Worm (Caenorhabditis elegans) whole organism, young adult: Measurements from ENCODE around the gene oga-1.

Experiments used
- T07F8.4 ChIP-seq: sonication (generic microtip); optimal IDR thresholded peaks from 2 replicates; lab custom pipeline; 2016; ENCODE audit warnings: mild to moderate bottlenecking, missing genetic modification characterization, moderate library complexity, missing compliant biosample characterization
- ceh-40 ChIP-seq: fragments of 200-800 bp; sonication (Bioruptor generic); IDR thresholded peaks from 2 replicates; pipeline ENCODE4 v1.3.6; 2022; ENCODE audit warnings: missing genetic modification characterization, missing compliant biosample characterization
- rpc-1 ChIP-seq, 2 experiments: fragments of 150-350 bp in 1 of 2; sonication (generic microtip) in 1 of 2; optimal IDR thresholded peaks; 2 replicates each; lab custom pipeline; 2014 to 2018; ENCODE audit warnings: missing biosample characterization in 1 of 2, missing genetic modification characterization in 1 of 2, missing genetic modification reagents in 1 of 2, missing genotype in 1 of 2
- snpc-4 ChIP-seq, 5 experiments: fragments of 150-350 bp in 1 of 5; sonication (generic microtip) in 4 of 5; optimal IDR thresholded peaks; 2 replicates each; lab custom pipeline; 2014 to 2018; ENCODE audit warnings: missing genetic modification characterization in 5 of 5, missing biosample characterization in 3 of 5, antibody characterized with exemption in 2 of 5, mild to moderate bottlenecking in 2 of 5, missing compliant biosample characterization in 2 of 5, missing genotype in 2 of 5, moderate library complexity in 2 of 5, missing genetic modification reagents in 1 of 5
- ztf-18 ChIP-seq: sonication (generic microtip); optimal IDR thresholded peaks from 2 replicates; lab custom pipeline; 2016; ENCODE audit warnings: missing genotype, mild to moderate bottlenecking, missing genetic modification characterization, missing compliant biosample characterization

DNA sequence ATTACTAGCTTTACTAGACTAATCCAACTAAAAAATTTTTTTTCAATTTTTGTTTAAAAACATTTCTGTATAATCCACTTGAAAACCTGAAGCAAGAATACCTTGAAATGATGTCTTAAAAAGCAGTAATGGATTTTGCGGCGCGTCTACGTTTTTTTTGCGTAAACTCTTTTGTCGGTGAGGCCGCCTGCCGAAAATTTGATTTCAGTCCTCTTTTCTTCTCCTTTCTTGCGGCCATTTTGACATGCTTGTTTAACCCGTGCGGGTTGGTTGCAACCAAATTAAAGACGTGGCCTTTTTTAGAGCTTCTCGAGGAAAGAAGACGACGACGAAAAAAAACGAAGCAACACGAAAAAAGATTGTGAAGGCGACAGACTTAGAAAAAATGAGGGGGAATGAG lies 13.9 kb upstream of the oga-1 start:
- TF ChIP-seq ztf-18 (tag; lab: Kevin White, UChicago): no peak
- TF ChIP-seq ceh-40 (GFP tag; lab: Robert Waterston, UW): no peak
- no peak for TF ChIP-seq snpc-4 (GFP tag; optimal IDR thresholded peaks at IDR 0.05; lab: Kevin White, UChicago)
- TF ChIP-seq snpc-4 (tag; optimal IDR thresholded peaks at IDR 0.05; lab: Kevin White, UChicago): no peak
- TF ChIP-seq rpc-1 (optimal IDR thresholded peaks at IDR 0.05; lab: Kevin White, UChicago): no peak
- TF ChIP-seq rpc-1 (tag; optimal IDR thresholded peaks at IDR 0.05; lab: Kevin White, UChicago): no peak
- no peak for TF ChIP-seq T07F8.4
